Fruit fly (Drosophila melanogaster) ovary, adult (tissue): ENCODE data around the gene CG7065.
A peak's percentile ranks its signal among the peaks of the same experiment; 100 is the strongest.

Source experiments
- CG17801 ChIP-seq: fragments of 200-800 bp; optimal IDR thresholded peaks from 2 replicates; lab custom pipeline; 2019; ENCODE audit warnings: missing biosample characterization, mild to moderate bottlenecking, missing genetic modification characterization, moderate library complexity; ENCODE audit not compliant: partially characterized antibody

CG7065 gene

DNA sequence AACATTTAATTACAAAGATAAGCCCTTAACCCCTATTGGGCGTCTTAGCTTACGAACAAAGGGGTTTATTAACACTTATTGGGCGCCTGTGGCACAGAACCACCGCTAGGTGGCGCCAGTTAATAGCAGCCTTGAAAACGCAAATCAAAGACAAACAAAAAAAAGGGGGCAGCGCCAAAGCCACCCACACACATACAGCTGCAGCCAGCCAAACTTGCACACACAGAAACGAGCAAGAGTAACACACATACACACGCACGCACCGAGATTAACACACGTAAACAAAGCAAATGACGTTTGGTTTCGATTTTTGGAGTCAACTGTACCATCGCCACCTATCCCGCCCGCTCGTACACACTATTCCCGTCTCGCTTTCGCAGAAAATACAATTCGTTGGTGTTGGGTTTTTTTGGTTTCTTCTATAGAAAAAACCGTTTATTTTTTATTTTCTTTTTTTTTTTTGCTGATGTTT lies 9.9 kb downstream of the CG7065 start:
- peak; percentile 91 for TF ChIP-seq CG17801

DNA sequence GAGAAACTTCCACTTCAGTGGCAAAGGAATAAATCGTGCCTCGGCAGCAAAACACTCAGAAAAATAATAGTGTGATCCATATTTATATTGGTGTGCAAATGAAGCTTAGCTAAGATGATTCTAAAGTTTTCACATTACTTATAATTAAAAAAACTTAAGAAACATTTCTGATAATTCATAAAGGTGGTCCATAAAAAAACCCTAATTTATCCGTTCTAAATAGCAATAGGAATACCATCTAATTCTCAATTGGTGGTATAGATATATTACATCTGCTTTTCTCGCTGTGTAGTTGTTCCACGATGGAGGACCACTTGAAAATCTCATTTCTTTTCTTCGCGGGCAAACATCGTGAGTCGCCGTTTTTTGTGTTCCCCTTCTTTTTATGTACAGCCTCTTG lies 12.8 kb downstream of the CG7065 start:
- peak; percentile 8 for TF ChIP-seq CG17801

dm6 chrX:9155715-9156387 lies 13.6 kb downstream of the CG7065 start:
- peak; percentile 78 for TF ChIP-seq CG17801

DNA sequence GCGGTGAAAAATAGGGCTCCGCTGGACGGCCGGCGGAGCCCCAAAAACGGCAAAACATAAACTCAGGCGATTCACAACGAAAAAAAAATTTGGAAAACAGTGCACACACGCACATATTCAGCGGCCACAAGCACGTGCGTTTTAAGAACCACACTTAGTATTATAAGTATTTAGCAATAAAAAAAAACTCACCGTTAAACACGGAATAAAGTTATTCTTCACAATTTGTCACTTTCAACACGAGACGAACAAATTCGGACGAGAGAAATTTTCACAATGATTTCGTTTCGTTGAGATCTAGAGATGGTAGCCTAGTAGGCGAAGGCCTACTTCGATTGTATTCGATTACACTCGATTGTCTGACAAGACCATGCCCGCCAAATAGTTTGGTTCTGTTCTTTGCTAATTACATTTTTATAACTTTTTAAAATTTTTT lies 14.1 kb downstream of the CG7065 start, which contains the start of gene His3.3B:
Gene His3.3B (minus strand): TSS at position 282 of the 436 bp plus-strand sequence.
- TF ChIP-seq CG17801, result no peak

DNA sequence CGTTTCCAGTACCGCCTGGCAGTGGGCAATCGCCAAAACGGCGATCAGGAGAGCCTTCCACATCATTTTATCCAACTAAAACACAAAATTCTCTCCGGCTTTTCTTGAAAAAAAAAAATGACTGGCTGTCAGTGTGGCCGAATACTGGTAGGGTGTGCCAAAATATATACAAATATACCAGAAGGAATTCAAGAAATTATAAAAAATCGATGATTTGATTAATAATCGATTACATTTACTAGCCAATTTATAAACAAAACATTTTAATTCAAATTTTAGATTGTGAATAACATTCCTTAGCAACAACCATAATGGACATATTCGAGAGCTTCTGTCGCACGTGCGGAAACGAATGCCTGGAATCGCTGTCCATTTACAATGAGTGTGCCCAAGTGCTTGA lies 16.1 kb downstream of the CG7065 start, which contains the start of the genes Ost48 and Dlip1:
Gene Ost48 (minus strand): TSS at position 150 of the 400 bp plus-strand sequence.
Gene Dlip1 (plus strand): TSS at position 257 of the 400 bp plus-strand sequence.
- TF ChIP-seq CG17801, result no peak

dm6 chrX:9159736-9160135 lies 17.4 kb downstream of the CG7065 start, which contains the start of gene NdufA3:
NdufA3 (minus strand) TSS chrX:9160052.
- peak; percentile 41 for TF ChIP-seq CG17801

DNA sequence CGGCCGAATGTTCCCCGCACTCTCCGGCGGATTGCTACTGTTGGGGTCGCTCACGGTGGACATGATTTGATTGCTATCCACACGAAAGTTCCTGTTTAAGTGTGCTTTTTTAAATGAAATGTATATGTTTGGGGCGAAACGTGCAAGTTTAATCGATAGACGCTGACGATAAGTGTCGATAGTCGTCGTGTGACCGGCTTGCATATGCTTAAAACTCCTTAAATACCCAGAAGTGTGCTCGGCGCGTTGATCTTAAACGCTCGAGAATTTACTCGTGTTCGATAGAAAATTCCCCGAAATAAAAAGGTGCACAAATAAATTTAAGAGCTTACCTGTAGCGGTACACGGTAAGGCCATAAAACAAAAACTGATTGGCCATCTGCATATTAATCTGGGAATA lies 19.6 kb downstream of the CG7065 start, which contains the start of the genes Zpr1 and CG44532:
Gene Zpr1 (minus strand): TSS at position 179 of the 400 bp plus-strand sequence.
Gene CG44532 (plus strand): TSS at position 181 of the 400 bp plus-strand sequence.
- TF ChIP-seq CG17801, result no peak

- peak; percentile 74 for TF ChIP-seq CG17801
Observed at dm6 chrX:9163110-9163509, 20.8 kb downstream of the CG7065 start, which contains the start of gene mei-P26. mei-P26 (plus strand) TSS chrX:9163255.

DNA sequence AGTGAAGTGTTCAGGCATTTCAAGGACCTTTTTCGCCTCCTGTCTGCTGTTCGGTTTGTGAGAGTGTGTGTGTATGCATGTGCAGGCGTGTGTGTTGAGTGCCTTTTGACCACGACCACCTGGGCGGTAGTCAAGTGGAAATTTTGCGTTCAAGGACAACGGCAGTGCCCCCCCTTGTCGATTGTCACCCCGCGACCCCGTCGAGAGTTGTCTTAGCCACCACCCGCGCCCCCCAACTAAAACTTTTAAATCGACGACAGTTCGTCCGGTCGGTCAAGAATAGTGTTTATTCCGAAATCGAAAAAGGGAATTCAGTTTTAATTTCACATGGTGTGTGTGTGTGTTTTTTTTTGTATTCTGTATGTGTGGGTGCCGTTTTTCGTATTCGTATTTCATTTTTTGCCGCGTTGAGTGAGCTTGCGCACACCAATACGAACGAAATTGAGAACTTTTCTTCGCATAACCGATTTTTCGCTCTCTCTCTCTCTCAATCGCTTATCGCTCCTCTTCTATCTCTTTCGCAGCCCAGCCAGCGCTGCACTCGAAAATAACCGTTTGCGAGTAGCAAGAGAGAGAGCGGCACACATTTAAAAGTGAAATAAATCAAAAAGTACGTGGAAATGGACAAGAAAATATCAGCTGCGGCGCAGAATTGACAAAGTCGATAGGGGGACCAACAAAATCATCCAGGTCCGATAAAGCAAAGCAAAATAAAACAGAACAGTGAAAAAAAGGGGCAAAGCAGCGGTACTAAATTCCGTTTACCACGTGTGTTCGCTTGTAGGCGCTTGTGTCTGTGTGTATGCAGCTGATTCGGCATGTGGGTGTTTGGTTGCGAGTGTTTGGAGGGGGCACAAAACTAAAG lies 21.6 kb downstream of the CG7065 start:
- peak; percentile 67 for TF ChIP-seq CG17801

- no peak for TF ChIP-seq CG17801
Observed at dm6 chrX:9164510-9165506, 22.5 kb downstream of the CG7065 start.

- TF ChIP-seq CG17801, result no peak
Observed at dm6 chrX:9168273-9168672, 26.0 kb downstream of the CG7065 start.

- no peak for TF ChIP-seq CG17801
Observed at dm6 chrX:9187429-9187828, 45.1 kb downstream of the CG7065 start.

- TF ChIP-seq CG17801, result no peak
Observed at dm6 chrX:9190555-9191184, 48.4 kb downstream of the CG7065 start, which contains the start of gene CG12115. CG12115 (minus strand) TSS chrX:9190605.

DNA sequence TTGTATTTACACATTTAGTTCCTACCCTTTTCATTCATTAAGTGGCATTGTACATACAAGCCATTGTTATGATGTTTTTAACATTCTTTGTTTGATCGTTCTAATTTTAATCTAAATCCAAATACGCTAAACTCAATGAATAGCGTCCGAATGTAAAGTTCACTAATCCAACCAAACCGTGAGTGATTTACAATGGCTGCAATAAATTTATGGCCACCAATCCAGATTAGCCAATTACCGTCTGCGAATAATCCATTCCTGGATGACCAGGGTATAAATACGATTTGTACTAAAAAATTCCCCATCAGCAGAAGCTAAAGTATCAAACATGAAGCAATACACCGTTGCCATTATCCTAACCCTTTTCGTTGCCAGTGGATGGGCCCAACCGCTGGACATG lies 49.1 kb downstream of the CG7065 start, which contains the start of gene CG12057:
Gene CG12057 (plus strand): TSS at position 301 of the 400 bp plus-strand sequence.
- no peak for TF ChIP-seq CG17801

dm6 chrX:9192429-9192828 lies 50.1 kb downstream of the CG7065 start, which contains the start of gene CG12056:
CG12056 (plus strand) TSS chrX:9192669.
- no peak for TF ChIP-seq CG17801
